Fruit fly (Drosophila melanogaster) whole organism, embryonic: ENCODE data around the gene Pdxk.
A peak's percentile ranks its signal among the peaks of the same experiment; 100 is the strongest.

Experiments
- B-H1 ChIP-seq: fragments of 200-800 bp; sonication (Bioruptor generic); IDR thresholded peaks from 3 replicates; pipeline ENCODE4 v1.3.6; 2022; ENCODE audit warnings: missing biosample characterization, missing genetic modification characterization
- B-H2 ChIP-seq: fragments of 200-800 bp; sonication (Bioruptor generic); optimal IDR thresholded peaks from 2 replicates; lab custom pipeline; 2018; ENCODE audit warnings: missing biosample characterization, mild to moderate bottlenecking, missing genetic modification characterization
- CG10209 ChIP-seq: fragments of 200-800 bp; sonication (Bioruptor generic); optimal IDR thresholded peaks from 3 replicates; lab custom pipeline; 2017; ENCODE audit warnings: missing biosample characterization, mild to moderate bottlenecking, missing genetic modification characterization, missing genetic modification reagents
- CG10274 ChIP-seq: fragments of 200-800 bp; sonication (Bioruptor generic); optimal IDR thresholded peaks from 3 replicates; lab custom pipeline; 2017; ENCODE audit warnings: missing biosample characterization, mild to moderate bottlenecking, missing genetic modification characterization
- CG10543 ChIP-seq: fragments of 200-800 bp; sonication (Bioruptor generic); optimal IDR thresholded peaks from 3 replicates; lab custom pipeline; 2017; ENCODE audit warnings: missing biosample characterization, mild to moderate bottlenecking, missing genetic modification characterization, moderate library complexity
- CG10959 ChIP-seq: fragments of 200-800 bp; sonication (Bioruptor generic); IDR thresholded peaks from 2 replicates; pipeline ENCODE4 v1.3.6; 2022; ENCODE audit warnings: missing biosample characterization, missing genetic modification characterization
- CG11560 ChIP-seq: fragments of 200-800 bp; sonication (Bioruptor generic); IDR thresholded peaks from 3 replicates; pipeline ENCODE4 v1.3.6; 2022; ENCODE audit warnings: missing biosample characterization, missing genetic modification characterization
- CG12744 ChIP-seq: fragments of 200-800 bp; sonication (Bioruptor generic); optimal IDR thresholded peaks from 2 replicates; lab custom pipeline; 2016; ENCODE audit warnings: missing biosample characterization, missing genetic modification characterization
- CG13296 ChIP-seq: fragments of 200-800 bp; sonication (Bioruptor generic); optimal IDR thresholded peaks from 3 replicates; lab custom pipeline; 2018; ENCODE audit warnings: missing biosample characterization, mild to moderate bottlenecking, missing genetic modification characterization
- CG14965 ChIP-seq: fragments of 200-800 bp; sonication (Bioruptor generic); optimal IDR thresholded peaks from 2 replicates; lab custom pipeline; 2016; ENCODE audit warnings: missing biosample characterization, missing genetic modification characterization, borderline replicate concordance
- CG15601 ChIP-seq: fragments of 200-800 bp; sonication (Bioruptor generic); optimal IDR thresholded peaks from 3 replicates; lab custom pipeline; 2019; ENCODE audit warnings: missing biosample characterization, mild to moderate bottlenecking, missing genetic modification characterization, moderate library complexity
- CG16779 ChIP-seq: fragments of 200-800 bp; sonication (Bioruptor generic); IDR thresholded peaks from 2 replicates; pipeline ENCODE4 v1.3.6; 2022; ENCODE audit warnings: missing biosample characterization, missing genetic modification characterization
- CG17385 ChIP-seq: fragments of 200-800 bp; sonication (Bioruptor generic); optimal IDR thresholded peaks from 3 replicates; lab custom pipeline; 2018; ENCODE audit warnings: missing biosample characterization, mild to moderate bottlenecking, missing genetic modification characterization
- CG17568 ChIP-seq: fragments of 200-800 bp; sonication (Bioruptor generic); optimal IDR thresholded peaks from 2 replicates; lab custom pipeline; 2018; ENCODE audit warnings: missing biosample characterization, mild to moderate bottlenecking, missing genetic modification characterization, moderate library complexity
- CG18262 ChIP-seq: fragments of 200-800 bp; optimal IDR thresholded peaks from 3 replicates; lab custom pipeline; 2019; ENCODE audit warnings: missing biosample characterization, mild to moderate bottlenecking, missing genetic modification characterization, moderate library complexity
- CG2120 ChIP-seq: fragments of 200-800 bp; sonication (Bioruptor generic); optimal IDR thresholded peaks from 3 replicates; lab custom pipeline; 2016; ENCODE audit warnings: missing biosample characterization, missing genetic modification characterization
- CG2202 ChIP-seq: fragments of 200-800 bp; sonication (Bioruptor generic); optimal IDR thresholded peaks from 2 replicates; lab custom pipeline; 2018; ENCODE audit warnings: missing biosample characterization, mild to moderate bottlenecking, missing genetic modification characterization
- CG7357 ChIP-seq: fragments of 200-800 bp; sonication (Bioruptor generic); IDR thresholded peaks from 3 replicates; pipeline ENCODE4 v1.3.6; 2022; ENCODE audit warnings: missing biosample characterization, missing genetic modification characterization
- CoRest ChIP-seq: fragments of 200-800 bp; sonication (Bioruptor generic); optimal IDR thresholded peaks from 3 replicates; lab custom pipeline; 2018; ENCODE audit warnings: missing biosample characterization, mild to moderate bottlenecking, missing genetic modification characterization, moderate library complexity
- D ChIP-seq, 2 experiments: fragments of 200-800 bp in 1 of 2; fragments of >200 bp in 1 of 2; sonication (Bioruptor generic) in 1 of 2; optimal IDR thresholded peaks; 2 replicates in 1 of 2; 3 replicates in 1 of 2; lab custom pipeline; 2017; ENCODE audit warnings: mild to moderate bottlenecking in 1 of 2, missing biosample characterization in 1 of 2, missing genetic modification characterization in 1 of 2, missing genetic modification reagents in 1 of 2
- E2f2 ChIP-seq: fragments of 200-800 bp; sonication (Bioruptor generic); IDR thresholded peaks from 2 replicates; pipeline ENCODE4 v1.3.6; 2022; ENCODE audit warnings: missing biosample characterization, missing genetic modification characterization
- GATAe ChIP-seq: fragments of 200-800 bp; sonication (Bioruptor generic); conservative IDR thresholded peaks from 2 replicates; pipeline ENCODE4 v1.3.6; 2022; ENCODE audit warnings: missing biosample characterization, missing genetic modification characterization
- HHEX ChIP-seq: fragments of 200-800 bp; sonication (Bioruptor generic); optimal IDR thresholded peaks from 3 replicates; lab custom pipeline; 2017; ENCODE audit warnings: missing biosample characterization, mild to moderate bottlenecking, missing genetic modification characterization, missing genetic modification reagents
- Lhr ChIP-seq: fragments of 200-800 bp; sonication (Bioruptor generic); optimal IDR thresholded peaks from 3 replicates; lab custom pipeline; 2017; ENCODE audit warnings: mild to moderate bottlenecking, missing biosample characterization, missing genetic modification reagents, missing genetic modification characterization
- MBD-R2 ChIP-seq: fragments of 200-800 bp; sonication (Bioruptor generic); IDR thresholded peaks from 2 replicates; pipeline ENCODE4 v1.3.6; 2022; ENCODE audit warnings: missing biosample characterization, missing genetic modification characterization
- Meics ChIP-seq: fragments of 200-800 bp; sonication (Bioruptor generic); optimal IDR thresholded peaks from 2 replicates; lab custom pipeline; 2017; ENCODE audit warnings: missing biosample characterization, mild to moderate bottlenecking, missing genetic modification characterization
- Stat92E ChIP-seq, 3 experiments: fragments of >200 bp in 2 of 3; fragments of 200-800 bp in 1 of 3; sonication (Bioruptor generic) in 1 of 3; optimal IDR thresholded peaks; 2 replicates each; lab custom pipeline; 2017 to 2019; ENCODE audit warnings: missing biosample characterization in 3 of 3, missing genetic modification characterization in 3 of 3, mild to moderate bottlenecking in 1 of 3, moderate library complexity in 1 of 3
- YL-1 ChIP-seq: fragments of 200-800 bp; sonication (Bioruptor generic); optimal IDR thresholded peaks from 3 replicates; lab custom pipeline; 2017; ENCODE audit warnings: missing biosample characterization, mild to moderate bottlenecking, missing genetic modification characterization
- aop ChIP-seq: fragments of 200-800 bp; sonication (Bioruptor generic); IDR thresholded peaks from 2 replicates; pipeline ENCODE4 v1.3.6; 2022; ENCODE audit warnings: missing biosample characterization, missing genetic modification characterization
- br ChIP-seq: fragments of >200 bp; optimal IDR thresholded peaks from 2 replicates; lab custom pipeline; 2017
- da ChIP-seq: fragments of 200-800 bp; sonication (Bioruptor generic); optimal IDR thresholded peaks from 2 replicates; lab custom pipeline; 2016; ENCODE audit warnings: missing biosample characterization, missing genetic modification characterization
- disco-r ChIP-seq: fragments of 200-800 bp; sonication (Bioruptor generic); optimal IDR thresholded peaks from 2 replicates; lab custom pipeline; 2016; ENCODE audit warnings: missing biosample characterization, missing genetic modification characterization
- exex ChIP-seq: fragments of 200-800 bp; sonication (Bioruptor generic); optimal IDR thresholded peaks from 4 replicates; lab custom pipeline; 2018; ENCODE audit warnings: missing biosample characterization, mild to moderate bottlenecking, missing genetic modification characterization, moderate library complexity
- gcm2 ChIP-seq: fragments of 200-800 bp; sonication (Bioruptor generic); optimal IDR thresholded peaks from 2 replicates; lab custom pipeline; 2016; ENCODE audit warnings: missing biosample characterization, missing genetic modification characterization
- grn ChIP-seq: fragments of 200-800 bp; sonication (Bioruptor generic); optimal IDR thresholded peaks from 3 replicates; lab custom pipeline; 2017; ENCODE audit warnings: missing biosample characterization, missing genetic modification characterization
- gsb ChIP-seq: fragments of 200-800 bp; sonication (Bioruptor generic); IDR thresholded peaks from 2 replicates; pipeline ENCODE4 v1.3.6; 2022; ENCODE audit warnings: missing biosample characterization, missing genetic modification characterization
- hth ChIP-seq: fragments of >200 bp; optimal IDR thresholded peaks from 2 replicates; lab custom pipeline; 2017; ENCODE audit warnings: inconsistent platforms
- jigr1 ChIP-seq: fragments of 200-800 bp; sonication (Bioruptor generic); IDR thresholded peaks from 3 replicates; pipeline ENCODE4 v1.3.6; 2022; ENCODE audit warnings: missing biosample characterization, missing genetic modification characterization
- jing ChIP-seq: fragments of 200-800 bp; sonication (Bioruptor generic); optimal IDR thresholded peaks from 2 replicates; lab custom pipeline; 2018; ENCODE audit warnings: missing biosample characterization, mild to moderate bottlenecking, missing genetic modification characterization
- kni ChIP-seq: fragments of 200-800 bp; sonication (Bioruptor generic); optimal IDR thresholded peaks from 3 replicates; lab custom pipeline; 2017; ENCODE audit warnings: mild to moderate bottlenecking, missing biosample characterization, missing genetic modification reagents, missing genetic modification characterization
- oc ChIP-seq: fragments of 200-800 bp; sonication (Bioruptor generic); optimal IDR thresholded peaks from 2 replicates; lab custom pipeline; 2018; ENCODE audit warnings: missing biosample characterization, mild to moderate bottlenecking, missing genetic modification characterization, moderate library complexity
- peb ChIP-seq: fragments of 200-800 bp; sonication (Bioruptor generic); IDR thresholded peaks from 2 replicates; pipeline ENCODE4 v1.3.6; 2022; ENCODE audit warnings: missing biosample characterization, missing genetic modification characterization
- pho ChIP-seq: fragments of 200-800 bp; sonication (Bioruptor generic); optimal IDR thresholded peaks from 2 replicates; lab custom pipeline; 2016; ENCODE audit warnings: missing biosample characterization, missing genetic modification characterization
- pros ChIP-seq: fragments of 200-800 bp; sonication (Bioruptor generic); optimal IDR thresholded peaks from 3 replicates; lab custom pipeline; 2019; ENCODE audit warnings: missing biosample characterization, mild to moderate bottlenecking, missing genetic modification characterization, moderate library complexity
- row ChIP-seq: fragments of 200-800 bp; sonication (Bioruptor generic); IDR thresholded peaks from 3 replicates; pipeline ENCODE4 v1.3.6; 2022; ENCODE audit warnings: missing biosample characterization, missing genetic modification characterization
- sd ChIP-seq: fragments of 200-800 bp; sonication (Bioruptor generic); optimal IDR thresholded peaks from 3 replicates; lab custom pipeline; 2018; ENCODE audit warnings: missing biosample characterization, mild to moderate bottlenecking, missing genetic modification characterization, moderate library complexity
- sens-2 ChIP-seq: fragments of 200-800 bp; sonication (Bioruptor generic); IDR thresholded peaks from 2 replicates; pipeline ENCODE4 v1.3.6; 2022; ENCODE audit warnings: missing biosample characterization, missing genetic modification characterization
- vnd ChIP-seq: fragments of 200-800 bp; sonication (Bioruptor generic); IDR thresholded peaks from 3 replicates; pipeline ENCODE4 v1.3.6; 2022; ENCODE audit warnings: missing biosample characterization, missing genetic modification characterization; ENCODE audit not compliant: partially characterized antibody
- wek ChIP-seq: fragments of 200-800 bp; sonication (Bioruptor generic); optimal IDR thresholded peaks from 3 replicates; lab custom pipeline; 2018; ENCODE audit warnings: missing biosample characterization, mild to moderate bottlenecking, missing genetic modification characterization, moderate library complexity
- zfh2 ChIP-seq: fragments of 200-800 bp; sonication (Bioruptor generic); optimal IDR thresholded peaks from 2 replicates; lab custom pipeline; 2016; ENCODE audit warnings: missing biosample characterization, missing genetic modification characterization

Pdxk gene

DNA sequence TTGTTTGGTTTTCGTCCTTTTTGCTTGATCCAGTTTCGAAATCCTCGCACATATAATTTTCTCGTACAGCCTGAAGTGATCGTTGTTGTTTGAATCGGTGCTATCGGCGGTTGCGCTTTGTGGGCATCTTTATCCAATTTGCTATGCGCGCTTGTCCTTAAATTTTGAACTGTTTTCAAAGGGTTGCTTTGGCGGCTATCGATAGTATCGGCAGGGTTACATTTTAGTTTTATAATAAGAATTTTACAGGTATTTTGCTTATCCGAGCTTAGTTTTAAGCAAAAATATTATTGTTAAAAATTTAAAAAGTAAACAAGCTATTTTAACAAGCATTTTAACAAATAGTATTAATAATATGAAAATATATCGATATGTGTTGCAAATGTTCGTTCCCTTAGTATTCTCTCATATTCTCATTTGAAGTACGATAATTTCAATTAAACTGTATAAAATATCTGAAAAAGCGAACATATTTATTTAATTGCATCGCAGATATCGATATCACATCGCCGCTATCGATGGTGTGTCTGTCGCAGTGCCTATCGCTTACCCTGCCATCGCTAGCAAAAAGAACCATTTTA, 6.8 kb downstream of the Pdxk start, which contains the start of the genes Klp67A and CG4452 (continued):
- TF ChIP-seq D (optimal IDR thresholded peaks at IDR 0.05; lab: Kevin White, UChicago) (no peak), D (GFP tag; optimal IDR thresholded peaks at IDR 0.05; lab: Kevin White, UChicago) (no peak), sens-2 (no peak), br (lab: Kevin White, UChicago) (no peak), gcm2 (GFP tag; lab: Kevin White, UChicago) (no peak), vnd (peak; percentile 93), jigr1 (no peak), CG15601 (tag; lab: Kevin White, UChicago) (peak; percentile 60), CG16779 (no peak), CG7357 (GFP tag; lab: Robert Waterston, UW) (no peak), row (peak; percentile 72), CG10959 (GFP tag; lab: Robert Waterston, UW) (no peak), pros (GFP tag; lab: Kevin White, UChicago) (no peak), peb (GFP tag; lab: Robert Waterston, UW) (no peak), CG18262 (tag; lab: Kevin White, UChicago) (peak; percentile 68), disco-r (GFP tag; lab: Kevin White, UChicago) (no peak), aop (GFP tag; lab: Robert Waterston, UW) (no peak), CG11560 (tag; lab: Robert Waterston, UW) (no peak), kni (GFP tag; lab: Kevin White, UChicago) (no peak), CG13296 (GFP tag; lab: Kevin White, UChicago) (peak; percentile 17), CG2202 (tag; lab: Kevin White, UChicago) (no peak), CG12744 (no peak), pho (peak; percentile 43), CG17568 (GFP tag; lab: Kevin White, UChicago) (no peak), hth (lab: Kevin White, UChicago) (no peak), YL-1 (GFP tag; lab: Kevin White, UChicago) (peak; percentile 39), CoRest (peak; percentile 77), gsb (no peak), da (GFP tag; lab: Kevin White, UChicago) (no peak), Meics (GFP tag; lab: Kevin White, UChicago) (no peak), sd (no peak), E2f2 (GFP tag; lab: Robert Waterston, UW) (peak; percentile 69; the same call in 1 of the 2 replicates), MBD-R2 (0 out of 2 replicates have a peak, but pooled peaks have one; percentile 37), exex (no peak), B-H1 (GFP tag; lab: Robert Waterston, UW) (no peak), CG17385 (GFP tag; lab: Kevin White, UChicago) (peak; percentile 5), HHEX (no peak), zfh2 (GFP tag; lab: Kevin White, UChicago) (peak; percentile 25), CG10543 (GFP tag; lab: Kevin White, UChicago) (peak; percentile 28), CG10209 (no peak), jing (GFP tag; lab: Kevin White, UChicago) (no peak), grn (GFP tag; lab: Kevin White, UChicago) (no peak), oc (tag; lab: Kevin White, UChicago) (no peak), wek (GFP tag; lab: Kevin White, UChicago) (no peak), CG14965 (GFP tag; lab: Kevin White, UChicago) (no peak), CG10274 (GFP tag; lab: Kevin White, UChicago) (no peak), Stat92E (GFP tag; optimal IDR thresholded peaks at IDR 0.05; lab: Kevin White, UChicago) (no peak), CG2120 (peak; percentile 45), GATAe (GFP tag; lab: Robert Waterston, UW) (no peak), Lhr (peak; percentile 67), B-H2 (GFP tag; lab: Kevin White, UChicago) (peak; percentile 27)
